Fruit fly (Drosophila melanogaster): ENCODE measurements around the gene SdhBL.
A peak's percentile ranks its signal among the peaks of the same experiment; 100 is the strongest.

Gene SdhBL

dm6 chrX:18938127-18938939 is 44.1 kb downstream of the SdhBL start:
- TF ChIP-seq pan (optimal IDR thresholded peaks at IDR 0.05): no peak
- TF ChIP-seq brk (GFP tag; optimal IDR thresholded peaks at IDR 0.05): peak; percentile 68
- TF ChIP-seq CG9705 (GFP tag; optimal IDR thresholded peaks at IDR 0.05): no peak
- TF ChIP-seq GATAd (GFP tag; optimal IDR thresholded peaks at IDR 0.05): no peak
- TF ChIP-seq sage (GFP tag; optimal IDR thresholded peaks at IDR 0.05): no peak
- TF ChIP-seq Vsx2 (GFP tag; optimal IDR thresholded peaks at IDR 0.05; ENCODE audit: partially characterized antibody): peak; percentile 16
- peak; percentile 33 for TF ChIP-seq dmrt93B (GFP tag; optimal IDR thresholded peaks at IDR 0.05)
- TF ChIP-seq Hr83 (GFP tag; optimal IDR thresholded peaks at IDR 0.05; ENCODE audit: poor library complexity, severe bottlenecking): no peak
- no peak for TF ChIP-seq Dif (GFP tag; optimal IDR thresholded peaks at IDR 0.05; ENCODE audit: partially characterized antibody)
- TF ChIP-seq tai (GFP tag; optimal IDR thresholded peaks at IDR 0.05): no peak
- TF ChIP-seq dl (GFP tag; optimal IDR thresholded peaks at IDR 0.05; ENCODE audit: insufficient read depth in 1 of 2, partially characterized antibody in 2 of 2): no peak
- no peak for TF ChIP-seq Mio (GFP tag; optimal IDR thresholded peaks at IDR 0.05)
- peak; percentile 56 for TF ChIP-seq Rel (GFP tag; optimal IDR thresholded peaks at IDR 0.05)
- no peak for TF ChIP-seq Rel (tag; optimal IDR thresholded peaks at IDR 0.05)
- TF ChIP-seq rgr (GFP tag; optimal IDR thresholded peaks at IDR 0.05): peak; percentile 80
- TF ChIP-seq Hnf4 (GFP tag; optimal IDR thresholded peaks at IDR 0.05): peak; percentile 59
- TF ChIP-seq usp (GFP tag; optimal IDR thresholded peaks at IDR 0.05): no peak
- TF ChIP-seq Myc (optimal IDR thresholded peaks at IDR 0.05): no peak
- peak; percentile 19 for TF ChIP-seq br (GFP tag; optimal IDR thresholded peaks at IDR 0.05)
- TF ChIP-seq N (GFP tag; optimal IDR thresholded peaks at IDR 0.05): no peak
- no peak for TF ChIP-seq CrebA (GFP tag; optimal IDR thresholded peaks at IDR 0.05; ENCODE audit: borderline replicate concordance)
- peak; percentile 69 for TF ChIP-seq fru (GFP tag; optimal IDR thresholded peaks at IDR 0.05)
- TF ChIP-seq jim (GFP tag; optimal IDR thresholded peaks at IDR 0.05): no peak
- peak; percentile 72 for TF ChIP-seq HLH106 (tag; optimal IDR thresholded peaks at IDR 0.05)
- TF ChIP-seq h (GFP tag; optimal IDR thresholded peaks at IDR 0.05): peak; percentile 57
- peak; percentile 9 for TF ChIP-seq sv (GFP tag; optimal IDR thresholded peaks at IDR 0.05)
- TF ChIP-seq Abd-B (GFP tag; optimal IDR thresholded peaks at IDR 0.05): no peak
- TF ChIP-seq ey (GFP tag; optimal IDR thresholded peaks at IDR 0.05): peak; percentile 56
- peak in 1 of 2 experiments; percentile 73 for TF ChIP-seq foxo (GFP tag; optimal IDR thresholded peaks at IDR 0.05)
- peak; percentile 83 for TF ChIP-seq OdsH (GFP tag; optimal IDR thresholded peaks at IDR 0.05)
- no peak for TF ChIP-seq dsf (GFP tag; optimal IDR thresholded peaks at IDR 0.05; ENCODE audit: borderline replicate concordance)
- TF ChIP-seq Jra (GFP tag; optimal IDR thresholded peaks at IDR 0.05): no peak
- TF ChIP-seq Hr78 (GFP tag; optimal IDR thresholded peaks at IDR 0.05): no peak
- peak; percentile 79 for TF ChIP-seq psq (GFP tag; optimal IDR thresholded peaks at IDR 0.05)
- no peak for TF ChIP-seq Dfd (GFP tag; optimal IDR thresholded peaks at IDR 0.05)
- TF ChIP-seq CG32264 (GFP tag; optimal IDR thresholded peaks at IDR 0.05): no peak
- TF ChIP-seq woc (GFP tag; optimal IDR thresholded peaks at IDR 0.05): peak; percentile 61
- TF ChIP-seq Sp1 (GFP tag; optimal IDR thresholded peaks at IDR 0.05): peak; percentile 87
- TF ChIP-seq lola (GFP tag; optimal IDR thresholded peaks at IDR 0.05): no peak

DNA sequence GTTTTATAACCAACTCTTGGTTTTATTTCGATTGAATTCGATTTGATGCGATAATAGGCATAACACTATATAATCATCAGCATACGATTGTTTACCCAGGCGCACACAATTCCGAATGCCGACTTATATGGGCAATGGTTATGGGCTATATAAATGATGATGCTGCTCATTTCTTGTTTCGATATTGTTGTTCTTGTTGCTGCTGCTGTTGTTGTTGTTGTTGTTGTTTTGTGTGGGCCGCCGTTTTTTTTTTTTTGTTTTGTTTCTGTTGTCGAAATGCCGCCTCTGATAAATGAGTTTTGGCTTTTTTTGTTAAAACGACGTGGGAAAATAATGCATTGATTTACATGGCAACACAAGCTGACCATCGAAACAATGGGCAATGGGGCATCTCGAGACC is 45.2 kb downstream of the SdhBL start:
- TF ChIP-seq CG32264 (GFP tag; optimal IDR thresholded peaks at IDR 0.05): no peak
- no peak for TF ChIP-seq GATAd (GFP tag; optimal IDR thresholded peaks at IDR 0.05)
- TF ChIP-seq pan (optimal IDR thresholded peaks at IDR 0.05): no peak
- TF ChIP-seq sage (GFP tag; optimal IDR thresholded peaks at IDR 0.05): no peak
- no peak for TF ChIP-seq ey (GFP tag; optimal IDR thresholded peaks at IDR 0.05)
